4 fruit fly cellular contexts compared by ENCODE assay signal in genomic region chr3L:4415326-4416274, dm6.
TF ChIP-seq lines count a peak whose summit lies in the region.

No protein-coding gene starts in this region.

- no peak for TF ChIP-seq CTCF in whole organism, embryonic (GFP tag; optimal IDR thresholded peaks at IDR 0.05; lab: Kevin White, UChicago)

TF ChIP-seq in whole organism, adult, 20 proteins besides CTCF, POLR2A, EP300 and RAD21:
- TF ChIP-seq CG14711 (tag; optimal IDR thresholded peaks at IDR 0.05; lab: Kevin White, UChicago) (no peak), CG11617 (GFP tag; optimal IDR thresholded peaks at IDR 0.05; lab: Kevin White, UChicago) (no peak), kay (GFP tag; lab: Kevin White, UChicago; ENCODE audit: borderline replicate concordance) (no peak), CG7101 (tag; optimal IDR thresholded peaks at IDR 0.05; lab: Kevin White, UChicago) (peak; percentile 53), ovo (GFP tag; optimal IDR thresholded peaks at IDR 0.05; lab: Kevin White, UChicago) (no peak), Crg-1 (GFP tag; optimal IDR thresholded peaks at IDR 0.05; lab: Kevin White, UChicago) (no peak), CG7045 (GFP tag; optimal IDR thresholded peaks at IDR 0.05; lab: Kevin White, UChicago) (peak; percentile 17), bab1 (GFP tag; optimal IDR thresholded peaks at IDR 0.05; lab: Kevin White, UChicago) (no peak), tj (GFP tag; optimal IDR thresholded peaks at IDR 0.05; lab: Kevin White, UChicago) (no peak), CG5204 (GFP tag; optimal IDR thresholded peaks at IDR 0.05; lab: Kevin White, UChicago) (peak; percentile 37), CG33017 (tag; optimal IDR thresholded peaks at IDR 0.05; lab: Kevin White, UChicago) (peak; percentile 39), pad (GFP tag; optimal IDR thresholded peaks at IDR 0.05; lab: Kevin White, UChicago) (no peak), Mnt (GFP tag; optimal IDR thresholded peaks at IDR 0.05; lab: Kevin White, UChicago) (peak; percentile 41), cnc (optimal IDR thresholded peaks at IDR 0.05; lab: Kevin White, UChicago) (peak; percentile 10 to 68), Hr96 (GFP tag; optimal IDR thresholded peaks at IDR 0.05; lab: Kevin White, UChicago) (peak; percentile 19), cic (GFP tag; optimal IDR thresholded peaks at IDR 0.05; lab: Kevin White, UChicago) (peak; percentile 87), CG1620 (GFP tag; optimal IDR thresholded peaks at IDR 0.05; lab: Kevin White, UChicago) (peak; percentile 8), CG12768 (GFP tag; optimal IDR thresholded peaks at IDR 0.05; lab: Kevin White, UChicago) (peak; percentile 94), Clk (GFP tag; optimal IDR thresholded peaks at IDR 0.05; lab: Kevin White, UChicago) (no peak), toe (GFP tag; optimal IDR thresholded peaks at IDR 0.05; lab: Kevin White, UChicago) (peak; percentile 24)
TF ChIP-seq in whole organism, adult: peak in this region for 11.

TF ChIP-seq in whole organism, embryonic, 481 proteins besides CTCF, POLR2A, EP300 and RAD21 (continues in another document):
- peak; percentile 16 for TF ChIP-seq CG2678 (tag; optimal IDR thresholded peaks at IDR 0.05; lab: Kevin White, UChicago)
- TF ChIP-seq gt (GFP tag; IDR thresholded peaks at IDR 0.05; lab: Robert Waterston, UW), result no peak
- TF ChIP-seq CG13894 (tag; optimal IDR thresholded peaks at IDR 0.05; lab: Kevin White, UChicago), result peak; percentile 87
- TF ChIP-seq psq (GFP tag; optimal IDR thresholded peaks at IDR 0.05; lab: Kevin White, UChicago), result no peak
- TF ChIP-seq Dip2 (GFP tag; IDR thresholded peaks at IDR 0.05; lab: Robert Waterston, UW), result no peak
- TF ChIP-seq Pdp1 (GFP tag; optimal IDR thresholded peaks at IDR 0.05; lab: Kevin White, UChicago), result peak in 1 of 2 experiments; percentile 92
- no peak for TF ChIP-seq Vsx1 (GFP tag; optimal IDR thresholded peaks at IDR 0.05; lab: Kevin White, UChicago)
- TF ChIP-seq sens (GFP tag; lab: Kevin White, UChicago), result peak; percentile 75
- TF ChIP-seq chif (GFP tag; optimal IDR thresholded peaks at IDR 0.05; lab: Kevin White, UChicago), result no peak
- TF ChIP-seq corto (GFP tag; optimal IDR thresholded peaks at IDR 0.05; lab: Kevin White, UChicago), result no peak
- no peak for TF ChIP-seq Ptx1 (GFP tag; IDR thresholded peaks at IDR 0.05; lab: Robert Waterston, UW)
- TF ChIP-seq CG11398 (GFP tag; optimal IDR thresholded peaks at IDR 0.05; lab: Kevin White, UChicago), result no peak
- TF ChIP-seq Hmx (GFP tag; optimal IDR thresholded peaks at IDR 0.05; lab: Kevin White, UChicago), result no peak
- TF ChIP-seq Dip3 (GFP tag; optimal IDR thresholded peaks at IDR 0.05; lab: Kevin White, UChicago), result no peak
- TF ChIP-seq bowl (GFP tag; IDR thresholded peaks at IDR 0.05; lab: Robert Waterston, UW), result no peak
- peak; percentile 6 for TF ChIP-seq CG15514 (GFP tag; optimal IDR thresholded peaks at IDR 0.05; lab: Kevin White, UChicago)
- no peak for TF ChIP-seq wek (GFP tag; optimal IDR thresholded peaks at IDR 0.05; lab: Kevin White, UChicago)
- TF ChIP-seq GATAe (GFP tag; conservative IDR thresholded peaks at IDR 0.05; lab: Robert Waterston, UW), result no peak
- TF ChIP-seq nau (GFP tag; optimal IDR thresholded peaks at IDR 0.05; lab: Kevin White, UChicago), result no peak
- peak; percentile 54 for TF ChIP-seq exex (tag; optimal IDR thresholded peaks at IDR 0.05; lab: Kevin White, UChicago)
- TF ChIP-seq Hr3 (GFP tag; optimal IDR thresholded peaks at IDR 0.05; lab: Kevin White, UChicago), result no peak
- TF ChIP-seq CG3163 (GFP tag; optimal IDR thresholded peaks at IDR 0.05; lab: Kevin White, UChicago), result no peak
- TF ChIP-seq ase (GFP tag; IDR thresholded peaks at IDR 0.05; lab: Robert Waterston, UW), result no peak
- no peak for TF ChIP-seq cwo (GFP tag; optimal IDR thresholded peaks at IDR 0.05; lab: Kevin White, UChicago)
- TF ChIP-seq ranshi (GFP tag; IDR thresholded peaks at IDR 0.05; lab: Robert Waterston, UW), result no peak
- TF ChIP-seq Fer1 (GFP tag; optimal IDR thresholded peaks at IDR 0.05; lab: Kevin White, UChicago), result peak; percentile 14

TF ChIP-seq in whole organism, prepupa, 60 proteins besides CTCF, POLR2A, EP300 and RAD21:
- TF ChIP-seq CG6276 (GFP tag; optimal IDR thresholded peaks at IDR 0.05; lab: Kevin White, UChicago), result peak; percentile 9
- peak; percentile 69 for TF ChIP-seq fkh (GFP tag; optimal IDR thresholded peaks at IDR 0.05; lab: Kevin White, UChicago)
- no peak for TF ChIP-seq Hr39 (GFP tag; optimal IDR thresholded peaks at IDR 0.05; lab: Kevin White, UChicago)
- TF ChIP-seq svp (GFP tag; lab: Kevin White, UChicago), result peak; percentile 98
- TF ChIP-seq Eip78C (GFP tag; lab: Kevin White, UChicago), result peak; percentile 18
- TF ChIP-seq Sox14 (GFP tag; optimal IDR thresholded peaks at IDR 0.05; lab: Kevin White, UChicago), result no peak
TF ChIP-seq in whole organism, prepupa: peak in this region for 4.

TF ChIP-seq in whole organism, pupa, 21 proteins besides CTCF, POLR2A, EP300 and RAD21:
- TF ChIP-seq fd96Ca (GFP tag; IDR thresholded peaks at IDR 0.05; lab: Robert Waterston, UW), result 0 out of 3 replicates have a peak, but pooled peaks have one; percentile 14
- peak; percentile 60 for TF ChIP-seq EcR (GFP tag; optimal IDR thresholded peaks at IDR 0.05; lab: Kevin White, UChicago)
- no peak for TF ChIP-seq gl (tag; optimal IDR thresholded peaks at IDR 0.05; lab: Kevin White, UChicago)
